Worm (Caenorhabditis elegans): Measurements from ENCODE around the gene F32D8.3.

DNA sequence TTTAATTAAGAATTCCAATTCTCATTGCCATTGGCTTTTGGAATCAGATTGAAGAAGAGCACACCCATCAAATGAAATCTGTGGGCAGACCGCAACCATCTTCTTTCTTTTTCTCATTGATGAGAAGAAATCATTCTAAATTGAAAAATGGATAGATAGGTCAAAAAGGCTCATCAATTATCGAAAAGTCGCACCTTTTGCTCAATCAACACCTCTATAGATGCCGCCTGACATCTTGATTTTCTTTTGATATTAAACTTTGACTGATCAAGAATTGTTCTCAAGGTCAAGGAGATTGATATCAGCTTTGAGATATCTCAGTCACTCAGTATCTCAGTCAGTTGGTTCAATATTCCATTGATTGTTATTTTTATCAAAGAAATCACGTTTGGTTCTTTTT is 23.3 kb downstream of the F32D8.3 start:
- no peak for TF ChIP-seq dao-5 (tag; optimal IDR thresholded peaks at IDR 0.05)
- no peak for TF ChIP-seq W03F9.2 (tag; optimal IDR thresholded peaks at IDR 0.05)
- no peak for TF ChIP-seq him-1 (tag; optimal IDR thresholded peaks at IDR 0.05)
